Fruit fly (Drosophila melanogaster) Kc167 (cell line): ENCODE measurements around the gene uncNacbeta.

Source experiments
- Myc ChIP-seq: fragments of >200 bp; optimal IDR thresholded peaks from 2 replicates; lab custom pipeline; 2017; ENCODE audit warnings: missing external identifiers
- Sin3A ChIP-seq: fragments of >200 bp; optimal IDR thresholded peaks from 2 replicates; lab custom pipeline; 2018; ENCODE audit warnings: missing external identifiers
- h ChIP-seq: fragments of >200 bp; optimal IDR thresholded peaks from 3 replicates; lab custom pipeline; 2018; ENCODE audit warnings: missing external identifiers
- insv ChIP-seq: fragments of >200 bp; optimal IDR thresholded peaks from 3 replicates; lab custom pipeline; 2018; ENCODE audit warnings: missing external identifiers
- psq ChIP-seq: fragments of >200 bp; optimal IDR thresholded peaks from 2 replicates; lab custom pipeline; 2017; ENCODE audit warnings: missing external identifiers
- ttk ChIP-seq: sonication (Bioruptor generic); optimal IDR thresholded peaks from 2 replicates; lab custom pipeline; 2017; ENCODE audit warnings: missing external identifiers

dm6 chr2L:594635-595384, 31.2 kb upstream of the uncNacbeta start, which contains the start of gene Gsc:
- TF ChIP-seq Myc (no peak), ttk (lab: Kevin White, UChicago) (no peak), h (lab: Kevin White, UChicago) (no peak), Sin3A (no peak), psq (lab: Kevin White, UChicago) (no peak), insv (lab: Kevin White, UChicago) (no peak)
